Fruit fly (Drosophila melanogaster) whole organism, embryonic: ENCODE measurements around the gene htk.

Experiments used
- ATbp ChIP-seq: fragments of 200-800 bp; sonication (Bioruptor generic); optimal IDR thresholded peaks from 2 replicates; lab custom pipeline; 2017; ENCODE audit warnings: missing biosample characterization, mild to moderate bottlenecking, missing genetic modification characterization, missing genetic modification reagents
- CG11504 ChIP-seq: fragments of 200-800 bp; sonication (Bioruptor generic); optimal IDR thresholded peaks from 3 replicates; lab custom pipeline; 2019; ENCODE audit warnings: missing biosample characterization, mild to moderate bottlenecking, missing genetic modification characterization, moderate library complexity
- CG1233 ChIP-seq: fragments of 200-800 bp; sonication (Bioruptor generic); optimal IDR thresholded peaks from 4 replicates; lab custom pipeline; 2018; ENCODE audit warnings: missing biosample characterization, mild to moderate bottlenecking, missing genetic modification characterization
- CG13775 ChIP-seq: fragments of 200-800 bp; sonication (Bioruptor generic); optimal IDR thresholded peaks from 3 replicates; lab custom pipeline; 2017; ENCODE audit warnings: missing biosample characterization, mild to moderate bottlenecking, missing genetic modification characterization
- CG15479 ChIP-seq: fragments of 200-800 bp; sonication (Bioruptor generic); optimal IDR thresholded peaks from 3 replicates; lab custom pipeline; 2019; ENCODE audit warnings: missing biosample characterization, mild to moderate bottlenecking, missing genetic modification characterization, moderate library complexity
- CG16813 ChIP-seq: fragments of 200-800 bp; sonication (Bioruptor generic); IDR thresholded peaks from 3 replicates; pipeline ENCODE4 v1.3.6; 2022; ENCODE audit warnings: missing biosample characterization, missing genetic modification characterization; ENCODE audit not compliant: partially characterized antibody
- CG16863 ChIP-seq: fragments of 200-800 bp; sonication (Bioruptor generic); optimal IDR thresholded peaks from 3 replicates; lab custom pipeline; 2016; ENCODE audit warnings: missing biosample characterization, missing genetic modification characterization
- CG1792 ChIP-seq: fragments of 200-800 bp; sonication (Bioruptor generic); optimal IDR thresholded peaks from 2 replicates; lab custom pipeline; 2016; ENCODE audit warnings: missing biosample characterization, missing genetic modification characterization
- CG2116 ChIP-seq: fragments of 200-800 bp; sonication (Bioruptor generic); optimal IDR thresholded peaks from 3 replicates; lab custom pipeline; 2018; ENCODE audit warnings: missing biosample characterization, mild to moderate bottlenecking, missing genetic modification characterization
- CG2202 ChIP-seq: fragments of 200-800 bp; sonication (Bioruptor generic); optimal IDR thresholded peaks from 2 replicates; lab custom pipeline; 2018; ENCODE audit warnings: missing biosample characterization, mild to moderate bottlenecking, missing genetic modification characterization
- CG32532 ChIP-seq: fragments of 200-800 bp; sonication (Bioruptor generic); IDR thresholded peaks from 2 replicates; pipeline ENCODE4 v1.3.6; 2022; ENCODE audit warnings: missing biosample characterization, missing genetic modification characterization
- CG43689 ChIP-seq: fragments of 200-800 bp; sonication (Bioruptor generic); IDR thresholded peaks from 2 replicates; pipeline ENCODE4 v1.3.6; 2022; ENCODE audit warnings: missing biosample characterization, missing genetic modification characterization
- CG4404 ChIP-seq: fragments of 200-800 bp; sonication (Bioruptor generic); IDR thresholded peaks from 2 replicates; pipeline ENCODE4 v1.3.6; 2022; ENCODE audit warnings: missing biosample characterization, missing genetic modification characterization
- CG4730 ChIP-seq: fragments of 200-800 bp; sonication (Bioruptor generic); IDR thresholded peaks from 2 replicates; pipeline ENCODE4 v1.3.6; 2022; ENCODE audit warnings: missing biosample characterization, missing genetic modification characterization
- CG6254 ChIP-seq: fragments of 200-800 bp; sonication (Bioruptor generic); optimal IDR thresholded peaks from 3 replicates; lab custom pipeline; 2017; ENCODE audit warnings: mild to moderate bottlenecking, missing biosample characterization, missing genetic modification reagents, missing genetic modification characterization
- CG7556 ChIP-seq: fragments of 200-800 bp; sonication (Bioruptor generic); optimal IDR thresholded peaks from 2 replicates; lab custom pipeline; 2017; ENCODE audit warnings: missing biosample characterization, mild to moderate bottlenecking, missing genetic modification characterization
- CG8089 ChIP-seq: fragments of 200-800 bp; sonication (Bioruptor generic); optimal IDR thresholded peaks from 3 replicates; lab custom pipeline; 2016; ENCODE audit warnings: missing biosample characterization, missing genetic modification characterization
- CG9727 ChIP-seq: fragments of 200-800 bp; sonication (Bioruptor generic); optimal IDR thresholded peaks from 3 replicates; lab custom pipeline; 2017; ENCODE audit warnings: missing biosample characterization, mild to moderate bottlenecking, missing genetic modification characterization
- CHES-1-like ChIP-seq: fragments of 200-800 bp; sonication (Bioruptor generic); optimal IDR thresholded peaks from 2 replicates; lab custom pipeline; 2016; ENCODE audit warnings: missing biosample characterization, missing genetic modification characterization
- CoRest ChIP-seq: fragments of 200-800 bp; sonication (Bioruptor generic); optimal IDR thresholded peaks from 3 replicates; lab custom pipeline; 2018; ENCODE audit warnings: missing biosample characterization, mild to moderate bottlenecking, missing genetic modification characterization, moderate library complexity
- Fer3 ChIP-seq: fragments of 200-800 bp; sonication (Bioruptor generic); optimal IDR thresholded peaks from 2 replicates; lab custom pipeline; 2018; ENCODE audit warnings: missing biosample characterization, mild to moderate bottlenecking, missing genetic modification characterization, moderate library complexity
- Hand ChIP-seq: fragments of 200-800 bp; sonication (Bioruptor generic); optimal IDR thresholded peaks from 2 replicates; lab custom pipeline; 2017; ENCODE audit warnings: mild to moderate bottlenecking, missing biosample characterization, missing genetic modification reagents, missing genetic modification characterization
- Jarid2 ChIP-seq: fragments of 200-800 bp; sonication (Bioruptor generic); optimal IDR thresholded peaks from 3 replicates; lab custom pipeline; 2017; ENCODE audit warnings: mild to moderate bottlenecking, missing biosample characterization, missing genetic modification reagents, missing genetic modification characterization
- Ptx1 ChIP-seq: fragments of 200-800 bp; sonication (Bioruptor generic); IDR thresholded peaks from 2 replicates; pipeline ENCODE4 v1.3.6; 2022; ENCODE audit warnings: missing biosample characterization, missing genetic modification characterization
- Rx ChIP-seq: fragments of 200-800 bp; sonication (Bioruptor generic); IDR thresholded peaks from 2 replicates; pipeline ENCODE4 v1.3.6; 2022; ENCODE audit warnings: missing biosample characterization, missing genetic modification characterization
- Usf ChIP-seq: fragments of 200-800 bp; sonication (Bioruptor generic); optimal IDR thresholded peaks from 2 replicates; lab custom pipeline; 2017; ENCODE audit warnings: missing genotype, missing biosample characterization, missing genetic modification characterization
- ab ChIP-seq: fragments of 200-800 bp; sonication (Bioruptor generic); optimal IDR thresholded peaks from 2 replicates; lab custom pipeline; 2016; ENCODE audit warnings: missing biosample characterization, missing genetic modification characterization
- bowl ChIP-seq: fragments of 200-800 bp; sonication (Bioruptor generic); IDR thresholded peaks from 2 replicates; pipeline ENCODE4 v1.3.6; 2022; ENCODE audit warnings: missing biosample characterization, missing genetic modification characterization
- croc ChIP-seq: fragments of 200-800 bp; sonication (Bioruptor generic); conservative IDR thresholded peaks from 3 replicates; pipeline ENCODE4 v1.3.6; 2022; ENCODE audit warnings: missing biosample characterization, missing genetic modification characterization
- disco-r ChIP-seq: fragments of 200-800 bp; sonication (Bioruptor generic); optimal IDR thresholded peaks from 2 replicates; lab custom pipeline; 2016; ENCODE audit warnings: missing biosample characterization, missing genetic modification characterization
- dmrt99B ChIP-seq: fragments of 200-800 bp; sonication (Bioruptor generic); optimal IDR thresholded peaks from 2 replicates; lab custom pipeline; 2018; ENCODE audit warnings: missing biosample characterization, mild to moderate bottlenecking, missing genetic modification characterization, moderate library complexity
- dysf ChIP-seq: fragments of 200-800 bp; sonication (Bioruptor generic); IDR thresholded peaks from 3 replicates; pipeline ENCODE4 v1.3.6; 2022; ENCODE audit warnings: missing biosample characterization, missing genetic modification characterization
- h ChIP-seq: fragments of >200 bp; optimal IDR thresholded peaks from 2 replicates; lab custom pipeline; 2017
- hth ChIP-seq: fragments of >200 bp; optimal IDR thresholded peaks from 2 replicates; lab custom pipeline; 2017; ENCODE audit warnings: inconsistent platforms
- jing ChIP-seq: fragments of 200-800 bp; sonication (Bioruptor generic); optimal IDR thresholded peaks from 2 replicates; lab custom pipeline; 2018; ENCODE audit warnings: missing biosample characterization, mild to moderate bottlenecking, missing genetic modification characterization
- jumu ChIP-seq: fragments of 200-800 bp; sonication (Bioruptor generic); optimal IDR thresholded peaks from 3 replicates; lab custom pipeline; 2016; ENCODE audit warnings: missing biosample characterization, missing genetic modification characterization
- lab ChIP-seq: fragments of 200-800 bp; sonication (Bioruptor generic); optimal IDR thresholded peaks from 3 replicates; lab custom pipeline; 2017; ENCODE audit warnings: missing biosample characterization, missing genetic modification characterization, mild to moderate bottlenecking, moderate library complexity, missing genetic modification reagents
- lov ChIP-seq, 2 experiments: fragments of 200-800 bp in 1 of 2; fragments of >200 bp in 1 of 2; sonication (Bioruptor generic) in 1 of 2; IDR thresholded peaks in 1 of 2; optimal IDR thresholded peaks in 1 of 2; 2 replicates in 1 of 2; 3 replicates in 1 of 2; pipeline versions ENCODE4 v1.3.6 to Lab custom; 2017 to 2022; ENCODE audit warnings: missing biosample characterization in 1 of 2, missing genetic modification characterization in 1 of 2
- nmo ChIP-seq: fragments of 200-800 bp; sonication (Bioruptor generic); optimal IDR thresholded peaks from 2 replicates; lab custom pipeline; 2018; ENCODE audit warnings: missing biosample characterization, mild to moderate bottlenecking, missing genetic modification characterization, moderate library complexity
- pita ChIP-seq: fragments of 200-800 bp; sonication (Bioruptor generic); optimal IDR thresholded peaks from 2 replicates; lab custom pipeline; 2017; ENCODE audit warnings: missing biosample characterization, mild to moderate bottlenecking, missing genetic modification characterization
- run ChIP-seq: fragments of 200-800 bp; sonication (Bioruptor generic); optimal IDR thresholded peaks from 3 replicates; lab custom pipeline; 2018; ENCODE audit warnings: missing biosample characterization, mild to moderate bottlenecking, missing genetic modification characterization
- scrt ChIP-seq: fragments of 200-800 bp; sonication (Bioruptor generic); optimal IDR thresholded peaks from 2 replicates; lab custom pipeline; 2018; ENCODE audit warnings: missing biosample characterization, mild to moderate bottlenecking, missing genetic modification characterization, moderate library complexity
- sens-2 ChIP-seq: fragments of 200-800 bp; sonication (Bioruptor generic); IDR thresholded peaks from 2 replicates; pipeline ENCODE4 v1.3.6; 2022; ENCODE audit warnings: missing biosample characterization, missing genetic modification characterization
- so ChIP-seq: fragments of 200-800 bp; sonication (Bioruptor generic); IDR thresholded peaks from 3 replicates; pipeline ENCODE4 v1.3.6; 2022; ENCODE audit warnings: missing biosample characterization, missing genetic modification characterization
- stc ChIP-seq: fragments of 200-800 bp; sonication (Bioruptor generic); IDR thresholded peaks from 2 replicates; pipeline ENCODE4 v1.3.6; 2022; ENCODE audit warnings: missing biosample characterization, missing genetic modification characterization
- tx ChIP-seq: fragments of 200-800 bp; sonication (Bioruptor generic); optimal IDR thresholded peaks from 2 replicates; lab custom pipeline; 2016; ENCODE audit warnings: missing biosample characterization, missing genetic modification characterization
- unc-4 ChIP-seq: fragments of 200-800 bp; sonication (Bioruptor generic); IDR thresholded peaks from 2 replicates; pipeline ENCODE4 v1.3.6; 2022; ENCODE audit warnings: missing biosample characterization, missing genetic modification characterization; ENCODE audit not compliant: partially characterized antibody
- vfl ChIP-seq: fragments of 200-800 bp; sonication (Bioruptor generic); optimal IDR thresholded peaks from 2 replicates; lab custom pipeline; 2016; ENCODE audit warnings: missing biosample characterization, missing genetic modification characterization
- yki ChIP-seq: fragments of >200 bp; optimal IDR thresholded peaks from 3 replicates; lab custom pipeline; 2018
- zen ChIP-seq: fragments of 200-800 bp; sonication (Bioruptor generic); optimal IDR thresholded peaks from 3 replicates; lab custom pipeline; 2018; ENCODE audit warnings: missing biosample characterization, mild to moderate bottlenecking, missing genetic modification characterization, moderate library complexity

Gene htk

DNA sequence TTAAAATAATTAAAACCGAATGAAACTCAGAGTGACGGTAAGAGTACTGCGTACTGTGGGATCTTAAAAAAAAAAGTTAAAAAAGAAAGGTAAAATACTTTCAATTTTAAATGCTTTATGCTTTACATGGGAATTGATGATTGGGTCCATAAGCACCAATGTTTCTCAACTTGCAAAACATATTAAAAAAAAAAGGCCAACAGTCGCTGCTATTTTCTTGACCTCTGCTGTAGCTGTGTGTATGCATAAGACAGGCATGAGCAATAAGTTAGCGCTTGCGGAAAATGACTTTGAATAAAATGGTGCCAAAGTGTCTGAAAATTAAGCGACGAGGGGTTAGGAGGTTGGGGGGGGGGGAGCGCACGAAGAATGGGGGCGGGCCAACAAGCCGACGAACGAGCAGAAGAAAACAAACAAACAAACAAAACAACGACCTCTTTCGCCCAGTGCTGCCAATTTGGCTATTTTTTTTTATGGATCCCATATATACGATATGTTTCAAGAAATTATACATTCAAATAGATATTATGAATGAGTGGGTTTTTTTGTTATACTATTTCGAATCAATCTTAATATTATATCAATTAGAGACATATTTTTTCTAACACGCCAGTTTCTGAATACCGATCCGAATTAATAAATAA lies 26.1 kb downstream of the htk start (continued):
- TF ChIP-seq CHES-1-like (GFP tag; lab: Kevin White, UChicago) (no peak), CG2202 (tag; lab: Kevin White, UChicago) (no peak), CG1792 (GFP tag; lab: Kevin White, UChicago) (peak; percentile 13), h (lab: Kevin White, UChicago) (no peak), hth (no peak), pita (GFP tag; lab: Kevin White, UChicago) (no peak), vfl (no peak), yki (lab: Kevin White, UChicago) (no peak), zen (tag; lab: Kevin White, UChicago) (no peak), Fer3 (tag; lab: Kevin White, UChicago) (peak; percentile 55), CG15479 (GFP tag; lab: Kevin White, UChicago) (no peak), CG4730 (GFP tag; lab: Robert Waterston, UW) (no peak; the same call in 1 of the 2 replicates), CG16863 (GFP tag; lab: Kevin White, UChicago) (peak; percentile 27), Usf (GFP tag; lab: Kevin White, UChicago) (no peak), croc (GFP tag; lab: Robert Waterston, UW) (no peak), ab (GFP tag; lab: Kevin White, UChicago) (no peak), scrt (GFP tag; lab: Kevin White, UChicago) (no peak), Ptx1 (GFP tag; lab: Robert Waterston, UW) (peak; percentile 65), tx (GFP tag; lab: Kevin White, UChicago) (no peak), CG13775 (GFP tag; lab: Kevin White, UChicago) (peak; percentile 45), run (tag; lab: Kevin White, UChicago) (no peak), CG32532 (GFP tag; lab: Robert Waterston, UW) (peak; percentile 71), jing (no peak), nmo (GFP tag; lab: Kevin White, UChicago) (peak; percentile 45), CG6254 (no peak), CG43689 (GFP tag; lab: Robert Waterston, UW) (no peak), CG4404 (GFP tag; lab: Robert Waterston, UW) (no peak), dysf (GFP tag; lab: Robert Waterston, UW) (peak; percentile 66; the same call in 2 of the 3 replicates), CG9727 (GFP tag; lab: Kevin White, UChicago) (peak; percentile 58), sens-2 (no peak; the same call in 1 of the 2 replicates), jumu (peak; percentile 12), CG16813 (no peak), ATbp (GFP tag; lab: Kevin White, UChicago) (peak; percentile 6), CG1233 (GFP tag; lab: Kevin White, UChicago) (peak; percentile 33), unc-4 (GFP tag; lab: Robert Waterston, UW) (no peak), lab (GFP tag; lab: Kevin White, UChicago) (peak; percentile 72), CoRest (tag; lab: Kevin White, UChicago) (peak; percentile 39), Hand (GFP tag; lab: Kevin White, UChicago) (peak; percentile 17), bowl (GFP tag; lab: Robert Waterston, UW) (no peak), CG8089 (GFP tag; lab: Kevin White, UChicago) (peak; percentile 4), CG11504 (no peak), CG2116 (GFP tag; lab: Kevin White, UChicago) (no peak), Rx (GFP tag; lab: Robert Waterston, UW) (peak; percentile 23; the same call in 1 of the 2 replicates), CG7556 (peak; percentile 41), stc (0 out of 2 replicates have a peak, but pooled peaks have one; percentile 44), disco-r (GFP tag; lab: Kevin White, UChicago) (no peak), dmrt99B (tag; lab: Kevin White, UChicago) (peak; percentile 65), Jarid2 (GFP tag; lab: Kevin White, UChicago) (no peak), lov (optimal IDR thresholded peaks at IDR 0.05; lab: Kevin White, UChicago) (no peak), lov (GFP tag; IDR thresholded peaks at IDR 0.05; lab: Robert Waterston, UW) (no peak), so (GFP tag; lab: Robert Waterston, UW) (0 out of 3 replicates have a peak, but pooled peaks have one; percentile 39)
